Worm (Caenorhabditis elegans): Measurements from ENCODE around the gene K01H12.4.

DNA sequence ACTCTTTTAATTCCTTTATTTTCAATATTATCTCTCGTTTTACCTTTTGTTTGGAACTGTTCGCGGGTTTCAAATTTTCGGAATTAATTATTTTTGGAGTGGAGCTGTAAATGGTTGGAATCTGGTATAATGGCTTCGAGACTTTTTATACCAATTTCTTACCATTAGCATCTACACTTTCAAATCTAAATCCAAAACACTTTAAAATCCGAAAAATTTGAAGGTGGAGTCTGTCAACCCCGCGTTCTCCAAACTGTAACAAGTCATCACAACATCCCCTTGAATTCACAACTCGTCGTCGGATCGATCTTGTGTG lies 44.5 kb downstream of the K01H12.4 start, which contains the start of gene nhr-97:
- TF ChIP-seq nhr-11 (tag; optimal IDR thresholded peaks at IDR 0.05) = no peak
- no peak for TF ChIP-seq skn-1 (tag; optimal IDR thresholded peaks at IDR 0.05)
- no peak for TF ChIP-seq zip-4 (GFP tag; optimal IDR thresholded peaks at IDR 0.05)
- no peak for TF ChIP-seq nhr-237 (tag; optimal IDR thresholded peaks at IDR 0.05)
- TF ChIP-seq pax-3 (tag; optimal IDR thresholded peaks at IDR 0.05) = no peak
- no peak for TF ChIP-seq fos-1 (tag; optimal IDR thresholded peaks at IDR 0.05)
- TF ChIP-seq snpc-4 (tag; optimal IDR thresholded peaks at IDR 0.05) = no peak
- TF ChIP-seq tlp-1 (tag; optimal IDR thresholded peaks at IDR 0.05) = no peak
- TF ChIP-seq nhr-76 (tag; optimal IDR thresholded peaks at IDR 0.05) = no peak
- no peak for TF ChIP-seq nhr-28 (tag; optimal IDR thresholded peaks at IDR 0.05)

Measured in whole organism, L1 larva.